Worm (Caenorhabditis elegans) whole organism, early embryonic: ENCODE data around the gene C54E4.4.

ENCODE experiments used
- F13C5.2 ChIP-seq: sonication (generic microtip); optimal IDR thresholded peaks from 2 replicates; lab custom pipeline; 2017; ENCODE audit warnings: mild to moderate bottlenecking, missing genetic modification characterization, inconsistent platforms, missing compliant biosample characterization
- aly-1 ChIP-seq: sonication (generic microtip); optimal IDR thresholded peaks from 2 replicates; lab custom pipeline; 2016; ENCODE audit warnings: missing genetic modification characterization, missing compliant biosample characterization
- ama-1 ChIP-seq: fragments of 150-350 bp; optimal IDR thresholded peaks from 2 replicates; lab custom pipeline; 2014
- ets-7 ChIP-seq: sonication (generic microtip); optimal IDR thresholded peaks from 2 replicates; lab custom pipeline; 2016; ENCODE audit warnings: missing genotype, missing genetic modification characterization, missing compliant biosample characterization
- pes-1 ChIP-seq: fragments of 200-800 bp; sonication (Bioruptor generic); IDR thresholded peaks from 2 replicates; pipeline ENCODE4 v1.3.6; 2022; ENCODE audit warnings: missing genetic modification reagents, missing genetic modification characterization, missing compliant biosample characterization

ce11 chrIV:2142320-2142719 lies 26.1 kb downstream of the C54E4.4 start:
- TF ChIP-seq ama-1 (no peak), ets-7 (no peak), aly-1 (no peak), F13C5.2 (tag; lab: Kevin White, UChicago) (no peak), pes-1 (GFP tag; lab: Robert Waterston, UW) (no peak)
